Worm (Caenorhabditis elegans) whole organism, L1 larva: Measurements from ENCODE around the gene C09F5.3.

Experiments
- aly-2 ChIP-seq: fragments of 150-350 bp; optimal IDR thresholded peaks from 2 replicates; lab custom pipeline; 2014; ENCODE audit warnings: missing biosample characterization, missing genetic modification characterization
- dpl-1 ChIP-seq, 3 experiments: fragments of 150-350 bp in 2 of 3; sonication (generic microtip) in 1 of 3; optimal IDR thresholded peaks; 2 replicates each; lab custom pipeline; 2014 to 2017; ENCODE audit warnings: missing biosample characterization in 3 of 3, missing genetic modification characterization in 3 of 3, missing genetic modification reagents in 3 of 3
- elt-3 ChIP-seq, 6 experiments: fragments of 150-350 bp in 1 of 6; sonication (generic microtip); optimal IDR thresholded peaks; 2 replicates each; lab custom pipeline; 2017 to 2018; ENCODE audit warnings: missing biosample characterization in 6 of 6, missing genetic modification characterization in 6 of 6, inconsistent platforms in 1 of 6
- fkh-10 ChIP-seq: sonication (generic microtip); optimal IDR thresholded peaks from 2 replicates; lab custom pipeline; 2017; ENCODE audit warnings: missing biosample characterization, missing genetic modification reagents, missing genetic modification characterization
- hpl-2 ChIP-seq: fragments of 150-350 bp; optimal IDR thresholded peaks from 2 replicates; lab custom pipeline; 2014; ENCODE audit warnings: missing biosample characterization, missing genetic modification reagents, missing genetic modification characterization
- lin-13 ChIP-seq: fragments of 150-350 bp; optimal IDR thresholded peaks from 2 replicates; lab custom pipeline; 2014; ENCODE audit warnings: missing biosample characterization, missing genetic modification reagents, missing genetic modification characterization
- lin-39 ChIP-seq: fragments of 150-350 bp; optimal IDR thresholded peaks from 2 replicates; lab custom pipeline; 2014; ENCODE audit warnings: missing biosample characterization, missing genetic modification reagents, missing genetic modification characterization
- nhr-12 ChIP-seq: sonication (generic microtip); optimal IDR thresholded peaks from 2 replicates; lab custom pipeline; 2017; ENCODE audit warnings: missing biosample characterization, missing genetic modification characterization
- nhr-76 ChIP-seq: sonication (generic microtip); optimal IDR thresholded peaks from 2 replicates; lab custom pipeline; 2017; ENCODE audit warnings: missing biosample characterization, missing genetic modification characterization
- nhr-85 ChIP-seq: sonication (generic microtip); peaks from one replicate; lab custom pipeline; 2016; ENCODE audit warnings: missing genetic modification characterization, inconsistent platforms, missing compliant biosample characterization
- pax-3 ChIP-seq: fragments of 200-800 bp; sonication (Bioruptor generic); optimal IDR thresholded peaks from 2 replicates; lab custom pipeline; 2018; ENCODE audit warnings: mild to moderate bottlenecking, missing genetic modification characterization, moderate library complexity, missing compliant biosample characterization
- pqm-1 ChIP-seq: sonication (generic microtip); optimal IDR thresholded peaks from 3 replicates; lab custom pipeline; 2017; ENCODE audit warnings: missing biosample characterization, missing genetic modification characterization
- ztf-4 ChIP-seq: fragments of 150-350 bp; optimal IDR thresholded peaks from 2 replicates; lab custom pipeline; 2014; ENCODE audit warnings: missing biosample characterization, missing genetic modification characterization

- TF ChIP-seq ztf-4 (tag; lab: Kevin White, UChicago) (no peak), nhr-76 (tag; lab: Kevin White, UChicago) (no peak), fkh-10 (GFP tag; lab: Kevin White, UChicago) (no peak), dpl-1 (GFP tag; optimal IDR thresholded peaks at IDR 0.05; lab: Kevin White, UChicago) (no peak), hpl-2 (GFP tag; lab: Kevin White, UChicago) (no peak), pax-3 (tag; lab: Kevin White, UChicago) (no peak), elt-3 (tag; optimal IDR thresholded peaks at IDR 0.05; lab: Kevin White, UChicago) (no peak), aly-2 (tag; lab: Kevin White, UChicago) (no peak), pqm-1 (tag; lab: Kevin White, UChicago) (no peak), nhr-85 (no peak), nhr-12 (tag; lab: Kevin White, UChicago) (no peak), lin-13 (GFP tag; lab: Kevin White, UChicago) (no peak), lin-39 (tag; lab: Kevin White, UChicago) (no peak)
These were observed 20.4 kb downstream of the C09F5.3 start for ce11 chrIII:644660-645059.
